Fruit fly (Drosophila melanogaster): ENCODE data around the gene CG11360.

Gene CG11360

DNA sequence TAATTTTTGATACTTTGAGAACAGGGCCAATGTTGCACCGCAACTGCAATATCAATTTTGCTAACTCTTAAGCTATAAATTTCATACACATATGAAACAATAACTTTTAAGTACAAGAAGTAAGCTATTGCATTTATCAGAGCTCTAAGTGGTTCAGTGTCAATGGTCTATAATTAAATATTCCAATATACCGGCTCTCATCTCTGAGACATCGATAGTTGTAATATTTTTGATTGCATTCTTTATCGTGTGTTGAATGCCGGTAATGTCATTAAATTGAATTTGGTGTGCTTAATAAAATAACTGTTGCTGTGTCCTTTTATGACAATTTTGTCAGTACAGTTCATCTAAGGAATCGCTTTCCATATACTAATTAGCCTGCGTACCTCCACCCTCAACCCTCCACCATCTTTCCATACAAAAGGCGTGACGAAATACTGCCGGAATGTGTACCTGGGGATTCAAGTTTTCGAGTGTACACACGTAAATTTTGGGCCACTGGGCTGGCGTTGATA lies at the start of gene CG11360 (continued):
- TF ChIP-seq sim (GFP tag; IDR thresholded peaks at IDR 0.05) (no peak), C15 (GFP tag; IDR thresholded peaks at IDR 0.05) (no peak), fd96Cb (tag; optimal IDR thresholded peaks at IDR 0.05) (no peak), cas (GFP tag; IDR thresholded peaks at IDR 0.05) (no peak), pb (GFP tag; optimal IDR thresholded peaks at IDR 0.05) (no peak), slp2 (GFP tag; optimal IDR thresholded peaks at IDR 0.05) (no peak), wek (GFP tag; optimal IDR thresholded peaks at IDR 0.05) (peak; percentile 82), CrebB (tag; optimal IDR thresholded peaks at IDR 0.05) (no peak), Dll (GFP tag; IDR thresholded peaks at IDR 0.05; ENCODE audit: partially characterized antibody) (peak; percentile 41; the same call in 1 of the 4 replicates), CG3281 (GFP tag; optimal IDR thresholded peaks at IDR 0.05) (no peak), salm (tag; optimal IDR thresholded peaks at IDR 0.05) (no peak), gsb-n (tag; optimal IDR thresholded peaks at IDR 0.05) (peak; percentile 83), CG13624 (GFP tag; optimal IDR thresholded peaks at IDR 0.05) (no peak), CG32772 (GFP tag; IDR thresholded peaks at IDR 0.05) (no peak), CG2712 (tag; optimal IDR thresholded peaks at IDR 0.05) (peak; percentile 25), CG31365 (tag; optimal IDR thresholded peaks at IDR 0.05) (no peak), CG10267 (tag; optimal IDR thresholded peaks at IDR 0.05) (peak; percentile 4), bigmax (GFP tag; optimal IDR thresholded peaks at IDR 0.05) (no peak), schlank (tag; optimal IDR thresholded peaks at IDR 0.05) (no peak), disco-r (GFP tag; optimal IDR thresholded peaks at IDR 0.05) (no peak), z (GFP tag; IDR thresholded peaks at IDR 0.05) (no peak), CG2678 (tag; optimal IDR thresholded peaks at IDR 0.05) (no peak), HmgZ (tag; optimal IDR thresholded peaks at IDR 0.05) (no peak), CG1792 (GFP tag; optimal IDR thresholded peaks at IDR 0.05) (no peak), Chrac-16 (GFP tag; optimal IDR thresholded peaks at IDR 0.05) (no peak), CG13424 (tag; optimal IDR thresholded peaks at IDR 0.05) (peak; percentile 9), Mes4 (GFP tag; optimal IDR thresholded peaks at IDR 0.05) (no peak), CG34224 (GFP tag; IDR thresholded peaks at IDR 0.05; ENCODE audit: partially characterized antibody) (peak; percentile 51; the same call in 2 of the 3 replicates), mirr (GFP tag; optimal IDR thresholded peaks at IDR 0.05) (no peak), CG2889 (GFP tag; IDR thresholded peaks at IDR 0.05) (no peak), tap (tag; optimal IDR thresholded peaks at IDR 0.05) (no peak), hb (GFP tag; IDR thresholded peaks at IDR 0.05; ENCODE audit: partially characterized antibody) (no peak), CG11695 (GFP tag; IDR thresholded peaks at IDR 0.05) (no peak), kay (GFP tag; optimal IDR thresholded peaks at IDR 0.05) (no peak), CG12659 (GFP tag; optimal IDR thresholded peaks at IDR 0.05) (peak; percentile 31), Tbp (GFP tag; optimal IDR thresholded peaks at IDR 0.05) (no peak), Oaz (GFP tag; IDR thresholded peaks at IDR 0.05) (no peak), HLH4C (GFP tag; IDR thresholded peaks at IDR 0.05; ENCODE audit: partially characterized antibody) (no peak), CG10959 (GFP tag; IDR thresholded peaks at IDR 0.05) (no peak), jigr1 (GFP tag; IDR thresholded peaks at IDR 0.05) (no peak), Atf6 (GFP tag; IDR thresholded peaks at IDR 0.05) (no peak), klu (GFP tag; IDR thresholded peaks at IDR 0.05) (no peak), twi (tag; optimal IDR thresholded peaks at IDR 0.05) (no peak), CG3838 (GFP tag; optimal IDR thresholded peaks at IDR 0.05) (no peak), sob (GFP tag; IDR thresholded peaks at IDR 0.05) (0 out of 2 replicates have a peak, but pooled peaks have one; percentile 12), sr (GFP tag; IDR thresholded peaks at IDR 0.05) (no peak), CkIIα-i1 (GFP tag; IDR thresholded peaks at IDR 0.05) (no peak), Ets65A (GFP tag) (no peak), sug (tag; optimal IDR thresholded peaks at IDR 0.05) (no peak), Max (GFP tag; optimal IDR thresholded peaks at IDR 0.05) (no peak), wor (GFP tag; IDR thresholded peaks at IDR 0.05) (no peak), pros (GFP tag; optimal IDR thresholded peaks at IDR 0.05) (peak; percentile 73)
